Fruit fly (Drosophila melanogaster): Measurements from ENCODE around the gene CG31274.
A peak's percentile ranks its signal among the peaks of the same experiment; 100 is the strongest.

Gene CG31274

dm6 chr3R:16957759-16958536, 34.9 kb upstream of the CG31274 start (continued):
- TF ChIP-seq kni (GFP tag; optimal IDR thresholded peaks at IDR 0.05) (no peak), CG17361 (GFP tag; IDR thresholded peaks at IDR 0.05) (peak; percentile 98), ac (GFP tag; optimal IDR thresholded peaks at IDR 0.05) (peak; percentile 38), nerfin-1 (tag; optimal IDR thresholded peaks at IDR 0.05) (peak; percentile 73), Dip3 (GFP tag; optimal IDR thresholded peaks at IDR 0.05) (no peak), Trl (optimal IDR thresholded peaks at IDR 0.05) (no peak), Trl (GFP tag; optimal IDR thresholded peaks at IDR 0.05) (peak; percentile 19), HLH3B (GFP tag; IDR thresholded peaks at IDR 0.05) (peak; percentile 68), tx (GFP tag; optimal IDR thresholded peaks at IDR 0.05) (no peak), CG3847 (GFP tag; IDR thresholded peaks at IDR 0.05) (peak; percentile 54), E2f2 (GFP tag; IDR thresholded peaks at IDR 0.05) (peak; percentile 45), Atf6 (GFP tag; IDR thresholded peaks at IDR 0.05) (no peak; the same call in 1 of the 2 replicates), fd64A (GFP tag; optimal IDR thresholded peaks at IDR 0.05) (no peak), chm (GFP tag; IDR thresholded peaks at IDR 0.05) (peak; percentile 68), ham (GFP tag; IDR thresholded peaks at IDR 0.05) (no peak), peb (GFP tag; IDR thresholded peaks at IDR 0.05) (peak; percentile 14; the same call in 1 of the 2 replicates), CG31365 (tag; optimal IDR thresholded peaks at IDR 0.05) (no peak), ind (GFP tag; optimal IDR thresholded peaks at IDR 0.05) (peak; percentile 64), Atf-2 (GFP tag; optimal IDR thresholded peaks at IDR 0.05) (peak; percentile 15), CG4617 (GFP tag; optimal IDR thresholded peaks at IDR 0.05; ENCODE audit: borderline replicate concordance) (peak; percentile 2), ssp (GFP tag; IDR thresholded peaks at IDR 0.05) (no peak), CG2678 (tag; optimal IDR thresholded peaks at IDR 0.05) (peak; percentile 92), Scr (GFP tag; IDR thresholded peaks at IDR 0.05; ENCODE audit: partially characterized antibody) (no peak), CoRest (tag; optimal IDR thresholded peaks at IDR 0.05) (peak; percentile 93), sima (GFP tag; optimal IDR thresholded peaks at IDR 0.05) (no peak), vnd (GFP tag; IDR thresholded peaks at IDR 0.05; ENCODE audit: partially characterized antibody) (no peak), Mrtf (GFP tag; IDR thresholded peaks at IDR 0.05) (no peak; the same call in 2 of the 3 replicates), salm (tag; optimal IDR thresholded peaks at IDR 0.05) (peak; percentile 60), unc-4 (GFP tag; IDR thresholded peaks at IDR 0.05; ENCODE audit: partially characterized antibody) (no peak), wdn (GFP tag; IDR thresholded peaks at IDR 0.05) (no peak), exex (tag; optimal IDR thresholded peaks at IDR 0.05) (no peak), CG6791 (GFP tag; IDR thresholded peaks at IDR 0.05; ENCODE audit: partially characterized antibody) (no peak), wek (GFP tag; optimal IDR thresholded peaks at IDR 0.05) (no peak), CG6254 (GFP tag; optimal IDR thresholded peaks at IDR 0.05) (peak; percentile 81), CG17328 (GFP tag; IDR thresholded peaks at IDR 0.05) (peak; percentile 64), CG8290 (GFP tag; optimal IDR thresholded peaks at IDR 0.05) (peak; percentile 37), CG8290 (tag; optimal IDR thresholded peaks at IDR 0.05) (no peak), CG13424 (tag; optimal IDR thresholded peaks at IDR 0.05) (peak; percentile 93), CG5245 (GFP tag; optimal IDR thresholded peaks at IDR 0.05) (peak; percentile 46), unpg (GFP tag; optimal IDR thresholded peaks at IDR 0.05) (peak; percentile 76), Fer3 (tag; optimal IDR thresholded peaks at IDR 0.05) (no peak), gt (GFP tag; IDR thresholded peaks at IDR 0.05) (no peak), CG8924 (tag; optimal IDR thresholded peaks at IDR 0.05) (peak; percentile 93), zen2 (GFP tag; IDR thresholded peaks at IDR 0.05; ENCODE audit: partially characterized antibody) (no peak), CG7271 (tag; optimal IDR thresholded peaks at IDR 0.05) (peak; percentile 24), CG3726 (GFP tag; IDR thresholded peaks at IDR 0.05) (0 out of 3 replicates have a peak, but pooled peaks have one; percentile 38), maf-S (GFP tag; optimal IDR thresholded peaks at IDR 0.05) (no peak), mam (GFP tag; optimal IDR thresholded peaks at IDR 0.05) (peak; percentile 14), NK7.1 (GFP tag; optimal IDR thresholded peaks at IDR 0.05) (no peak), CG8359 (GFP tag; optimal IDR thresholded peaks at IDR 0.05; ENCODE audit: borderline replicate concordance) (peak; percentile 72)
